Worm (Caenorhabditis elegans): Measurements from ENCODE around the gene npr-38.

DNA sequence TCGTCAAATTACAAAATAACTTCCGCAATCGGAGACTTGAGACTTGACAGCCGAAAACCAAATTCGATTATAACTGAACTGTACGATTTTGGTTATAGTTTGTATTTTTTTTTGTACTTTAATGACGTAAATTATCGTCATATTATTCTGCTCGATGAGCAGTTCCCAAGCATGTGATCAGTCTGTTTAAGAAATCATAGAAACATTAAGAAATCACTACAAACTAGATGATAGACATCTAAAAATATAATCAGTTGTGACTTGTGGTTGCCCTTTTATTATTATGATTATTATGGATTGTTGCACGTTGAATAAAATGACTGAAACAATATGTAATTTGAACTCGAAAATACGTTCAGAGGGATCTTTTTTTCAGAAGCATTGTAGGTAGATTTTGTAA is 37.2 kb upstream of the npr-38 start:
- TF ChIP-seq unc-3 (GFP tag; conservative IDR thresholded peaks at IDR 0.05) (no peak), unc-3 (tag; optimal IDR thresholded peaks at IDR 0.05) (no peak), ama-1 (optimal IDR thresholded peaks at IDR 0.05) (no peak), nhr-11 (tag; optimal IDR thresholded peaks at IDR 0.05) (no peak), F13H6.1 (tag; optimal IDR thresholded peaks at IDR 0.05) (no peak), Y22D7AL.16 (tag; optimal IDR thresholded peaks at IDR 0.05) (no peak), ref-2 (tag; optimal IDR thresholded peaks at IDR 0.05) (no peak)
